Fruit fly (Drosophila melanogaster) whole organism, embryonic: ENCODE data around the gene Ada2a.

ENCODE experiments used
- Abd-B ChIP-seq: fragments of 200-800 bp; sonication (Bioruptor generic); optimal IDR thresholded peaks from 2 replicates; lab custom pipeline; 2018; ENCODE audit warnings: missing biosample characterization, mild to moderate bottlenecking, missing genetic modification characterization, moderate library complexity
- Aef1 ChIP-seq: fragments of 200-800 bp; sonication (Bioruptor generic); IDR thresholded peaks from 3 replicates; pipeline ENCODE4 v1.3.6; 2022; ENCODE audit warnings: missing biosample characterization, missing genetic modification characterization
- Antp ChIP-seq: fragments of 200-800 bp; sonication (Bioruptor generic); optimal IDR thresholded peaks from 3 replicates; lab custom pipeline; 2016; ENCODE audit warnings: missing biosample characterization, missing genetic modification characterization
- C15 ChIP-seq: fragments of 200-800 bp; sonication (Bioruptor generic); IDR thresholded peaks from 3 replicates; pipeline ENCODE4 v1.3.6; 2022; ENCODE audit warnings: missing biosample characterization, missing genetic modification characterization
- CG1233 ChIP-seq: fragments of 200-800 bp; sonication (Bioruptor generic); optimal IDR thresholded peaks from 4 replicates; lab custom pipeline; 2018; ENCODE audit warnings: missing biosample characterization, mild to moderate bottlenecking, missing genetic modification characterization
- CG13123 ChIP-seq: fragments of 200-800 bp; sonication (Bioruptor generic); optimal IDR thresholded peaks from 2 replicates; lab custom pipeline; 2016; ENCODE audit warnings: missing biosample characterization, missing genetic modification characterization
- CG13894 ChIP-seq: fragments of 200-800 bp; sonication (Bioruptor generic); optimal IDR thresholded peaks from 3 replicates; lab custom pipeline; 2018; ENCODE audit warnings: missing biosample characterization, mild to moderate bottlenecking, missing genetic modification characterization, moderate library complexity
- CG14014 ChIP-seq: fragments of 200-800 bp; sonication (Bioruptor generic); IDR thresholded peaks from 2 replicates; pipeline ENCODE4 v1.3.6; 2022; ENCODE audit warnings: missing biosample characterization, missing genetic modification characterization
- CG14965 ChIP-seq: fragments of 200-800 bp; sonication (Bioruptor generic); optimal IDR thresholded peaks from 2 replicates; lab custom pipeline; 2016; ENCODE audit warnings: missing biosample characterization, missing genetic modification characterization, borderline replicate concordance
- CG17612 ChIP-seq: fragments of 200-800 bp; sonication (Bioruptor generic); IDR thresholded peaks from 2 replicates; pipeline ENCODE4 v1.3.6; 2022; ENCODE audit warnings: missing biosample characterization, missing genetic modification characterization
- CG2199 ChIP-seq: fragments of 200-800 bp; sonication (Bioruptor generic); IDR thresholded peaks from 3 replicates; pipeline ENCODE4 v1.3.6; 2022; ENCODE audit warnings: missing biosample characterization, missing genetic modification characterization
- CG30020 ChIP-seq: fragments of 200-800 bp; optimal IDR thresholded peaks from 2 replicates; lab custom pipeline; 2019; ENCODE audit warnings: missing biosample characterization, mild to moderate bottlenecking, missing genetic modification characterization, moderate library complexity
- CG33213 ChIP-seq: fragments of 200-800 bp; sonication (Bioruptor generic); optimal IDR thresholded peaks from 3 replicates; lab custom pipeline; 2016; ENCODE audit warnings: missing biosample characterization, missing genetic modification characterization
- CG3726 ChIP-seq: fragments of 200-800 bp; sonication (Bioruptor generic); IDR thresholded peaks from 3 replicates; pipeline ENCODE4, ENCODE4 v1.3.6; 2022; ENCODE audit warnings: missing biosample characterization, missing genetic modification characterization
- CG4360 ChIP-seq: fragments of 200-800 bp; sonication (Bioruptor generic); IDR thresholded peaks from 2 replicates; pipeline ENCODE4 v1.3.6; 2022; ENCODE audit warnings: missing biosample characterization, missing genetic modification characterization
- CG4617 ChIP-seq: fragments of 200-800 bp; sonication (Bioruptor generic); optimal IDR thresholded peaks from 3 replicates; lab custom pipeline; 2016; ENCODE audit warnings: missing biosample characterization, missing genetic modification characterization, borderline replicate concordance
- CG7372 ChIP-seq: fragments of 200-800 bp; sonication (Bioruptor generic); IDR thresholded peaks from 2 replicates; pipeline ENCODE4 v1.3.6; 2022; ENCODE audit warnings: missing biosample characterization, missing genetic modification characterization
- CG7839 ChIP-seq: fragments of 200-800 bp; sonication (Bioruptor generic); optimal IDR thresholded peaks from 3 replicates; lab custom pipeline; 2018; ENCODE audit warnings: missing biosample characterization, mild to moderate bottlenecking, missing genetic modification characterization, moderate library complexity
- CG8281 ChIP-seq: fragments of 200-800 bp; sonication (Bioruptor generic); optimal IDR thresholded peaks from 2 replicates; lab custom pipeline; 2018; ENCODE audit warnings: missing biosample characterization, mild to moderate bottlenecking, missing genetic modification characterization, moderate library complexity
- CG8388 ChIP-seq: fragments of 200-800 bp; sonication (Bioruptor generic); optimal IDR thresholded peaks from 2 replicates; lab custom pipeline; 2019; ENCODE audit warnings: missing biosample characterization, mild to moderate bottlenecking, missing genetic modification characterization, moderate library complexity
- CG9932 ChIP-seq: fragments of 200-800 bp; sonication (Bioruptor generic); IDR thresholded peaks from 2 replicates; pipeline ENCODE4 v1.3.6; 2022; ENCODE audit warnings: missing biosample characterization, missing genetic modification characterization
- Dfd ChIP-seq, 2 experiments: fragments of >200 bp; optimal IDR thresholded peaks; 2 replicates each; lab custom pipeline; 2017; ENCODE audit warnings: missing biosample characterization in 2 of 2, missing genetic modification characterization in 2 of 2
- Doc2 ChIP-seq: fragments of 200-800 bp; sonication (Bioruptor generic); IDR thresholded peaks from 2 replicates; pipeline ENCODE4 v1.3.6; 2022; ENCODE audit warnings: missing biosample characterization, missing genetic modification characterization
- Gug ChIP-seq: fragments of 200-800 bp; sonication (Bioruptor generic); IDR thresholded peaks from 4 replicates; pipeline ENCODE4 v1.3.6; 2022; ENCODE audit warnings: missing biosample characterization, missing genetic modification characterization
- Hand ChIP-seq: fragments of 200-800 bp; sonication (Bioruptor generic); optimal IDR thresholded peaks from 2 replicates; lab custom pipeline; 2017; ENCODE audit warnings: mild to moderate bottlenecking, missing biosample characterization, missing genetic modification reagents, missing genetic modification characterization
- Hsf ChIP-seq: fragments of 200-800 bp; sonication (Bioruptor generic); optimal IDR thresholded peaks from 3 replicates; lab custom pipeline; 2016; ENCODE audit warnings: missing biosample characterization, missing genetic modification characterization
- Jarid2 ChIP-seq: fragments of 200-800 bp; sonication (Bioruptor generic); optimal IDR thresholded peaks from 3 replicates; lab custom pipeline; 2017; ENCODE audit warnings: mild to moderate bottlenecking, missing biosample characterization, missing genetic modification reagents, missing genetic modification characterization
- Med ChIP-seq: fragments of 200-800 bp; sonication (Bioruptor generic); peaks from one replicate; lab custom pipeline; 2016; ENCODE audit warnings: missing biosample characterization, missing genetic modification characterization, mild to moderate bottlenecking, inconsistent platforms, moderate library complexity
- Poxn ChIP-seq: fragments of 200-800 bp; sonication (Bioruptor generic); IDR thresholded peaks from 2 replicates; pipeline ENCODE4 v1.3.6; 2022; ENCODE audit warnings: missing biosample characterization, missing genetic modification characterization
- Side ChIP-seq: fragments of 200-800 bp; sonication (Bioruptor generic); optimal IDR thresholded peaks from 2 replicates; lab custom pipeline; 2016; ENCODE audit warnings: missing biosample characterization, missing genetic modification characterization
- Spps ChIP-seq: fragments of 200-800 bp; sonication (Bioruptor generic); optimal IDR thresholded peaks from 2 replicates; lab custom pipeline; 2018; ENCODE audit warnings: missing biosample characterization, mild to moderate bottlenecking, missing genetic modification characterization
- abd-A ChIP-seq: fragments of 200-800 bp; sonication (Bioruptor generic); optimal IDR thresholded peaks from 3 replicates; lab custom pipeline; 2019; ENCODE audit warnings: missing biosample characterization, mild to moderate bottlenecking, missing genetic modification characterization, moderate library complexity
- al ChIP-seq: fragments of 200-800 bp; sonication (Bioruptor generic); IDR thresholded peaks from 2 replicates; pipeline ENCODE4 v1.3.6; 2022; ENCODE audit warnings: missing biosample characterization, missing genetic modification characterization
- az2 ChIP-seq: fragments of 200-800 bp; sonication (Bioruptor generic); optimal IDR thresholded peaks from 3 replicates; lab custom pipeline; 2016; ENCODE audit warnings: missing biosample characterization, missing genetic modification characterization
- chn ChIP-seq: fragments of 200-800 bp; sonication (Bioruptor generic); optimal IDR thresholded peaks from 2 replicates; lab custom pipeline; 2016; ENCODE audit warnings: missing biosample characterization, missing genetic modification characterization
- dysf ChIP-seq: fragments of 200-800 bp; sonication (Bioruptor generic); IDR thresholded peaks from 3 replicates; pipeline ENCODE4 v1.3.6; 2022; ENCODE audit warnings: missing biosample characterization, missing genetic modification characterization
- exex ChIP-seq: fragments of 200-800 bp; sonication (Bioruptor generic); optimal IDR thresholded peaks from 4 replicates; lab custom pipeline; 2018; ENCODE audit warnings: missing biosample characterization, mild to moderate bottlenecking, missing genetic modification characterization, moderate library complexity
- fd3F ChIP-seq: fragments of 200-800 bp; sonication (Bioruptor generic); optimal IDR thresholded peaks from 2 replicates; lab custom pipeline; 2018; ENCODE audit warnings: missing biosample characterization, mild to moderate bottlenecking, missing genetic modification characterization, moderate library complexity
- hkb ChIP-seq, 2 experiments: fragments of 200-800 bp in 1 of 2; fragments of >200 bp in 1 of 2; sonication (Bioruptor generic) in 1 of 2; IDR thresholded peaks in 1 of 2; optimal IDR thresholded peaks in 1 of 2; 2 replicates each; pipeline versions ENCODE4 v1.3.6 to Lab custom; 2017 to 2022; ENCODE audit warnings: missing biosample characterization in 1 of 2, missing genetic modification characterization in 1 of 2
- jigr1 ChIP-seq: fragments of 200-800 bp; sonication (Bioruptor generic); IDR thresholded peaks from 3 replicates; pipeline ENCODE4 v1.3.6; 2022; ENCODE audit warnings: missing biosample characterization, missing genetic modification characterization
- nom ChIP-seq: fragments of 200-800 bp; sonication (Bioruptor generic); optimal IDR thresholded peaks from 2 replicates; lab custom pipeline; 2017; ENCODE audit warnings: missing biosample characterization, missing genetic modification characterization, mild to moderate bottlenecking, moderate library complexity, missing genetic modification reagents
- pan ChIP-seq, 4 experiments: fragments of >200 bp in 3 of 4; fragments of 200-800 bp in 1 of 4; sonication (Bioruptor generic) in 1 of 4; optimal IDR thresholded peaks in 3 of 4; IDR thresholded peaks in 1 of 4; 2 replicates each; pipeline versions ENCODE4 v1.3.6 to Lab custom; 2017 to 2022; ENCODE audit warnings: missing biosample characterization in 2 of 4, missing genetic modification characterization in 2 of 4, mixed read lengths in 1 of 4
- prd ChIP-seq, 3 experiments: fragments of >200 bp in 2 of 3; fragments of 200-800 bp in 1 of 3; sonication (Bioruptor generic) in 1 of 3; optimal IDR thresholded peaks in 2 of 3; IDR thresholded peaks in 1 of 3; 2 replicates in 2 of 3; 3 replicates in 1 of 3; pipeline versions ENCODE4 v1.3.6 to Lab custom; 2017 to 2022; ENCODE audit warnings: missing biosample characterization in 1 of 3, missing genetic modification characterization in 1 of 3
- repo ChIP-seq: fragments of 200-800 bp; sonication (Bioruptor generic); optimal IDR thresholded peaks from 2 replicates; lab custom pipeline; 2016; ENCODE audit warnings: missing biosample characterization, missing genetic modification characterization
- row ChIP-seq: fragments of 200-800 bp; sonication (Bioruptor generic); IDR thresholded peaks from 3 replicates; pipeline ENCODE4 v1.3.6; 2022; ENCODE audit warnings: missing biosample characterization, missing genetic modification characterization
- sisA ChIP-seq: fragments of 200-800 bp; sonication (Bioruptor generic); IDR thresholded peaks from 2 replicates; pipeline ENCODE4 v1.3.6; 2022; ENCODE audit warnings: missing biosample characterization, missing genetic modification characterization
- sna ChIP-seq: fragments of 200-800 bp; sonication (Bioruptor generic); IDR thresholded peaks from 2 replicates; pipeline ENCODE4 v1.3.6; 2022; ENCODE audit warnings: missing biosample characterization, missing genetic modification characterization; ENCODE audit not compliant: partially characterized antibody
- tin ChIP-seq: fragments of 200-800 bp; sonication (Bioruptor generic); optimal IDR thresholded peaks from 3 replicates; lab custom pipeline; 2016; ENCODE audit warnings: missing biosample characterization, missing genetic modification characterization
- zen2 ChIP-seq: fragments of 200-800 bp; sonication (Bioruptor generic); IDR thresholded peaks from 3 replicates; pipeline ENCODE4 v1.3.6; 2022; ENCODE audit warnings: missing biosample characterization, missing genetic modification characterization; ENCODE audit not compliant: partially characterized antibody
- zf30C ChIP-seq: fragments of 200-800 bp; sonication (Bioruptor generic); optimal IDR thresholded peaks from 3 replicates; lab custom pipeline; 2018; ENCODE audit warnings: missing biosample characterization, mild to moderate bottlenecking, missing genetic modification characterization

Ada2a gene

dm6 chr3R:18249268-18249667 is 6.0 kb downstream of the Ada2a start:
- TF ChIP-seq sna (GFP tag; lab: Robert Waterston, UW) (no peak), row (GFP tag; lab: Robert Waterston, UW) (no peak), exex (tag; lab: Kevin White, UChicago) (no peak), chn (GFP tag; lab: Kevin White, UChicago) (no peak), Doc2 (GFP tag; lab: Robert Waterston, UW) (no peak), az2 (GFP tag; lab: Kevin White, UChicago) (no peak), zf30C (no peak), CG3726 (GFP tag; lab: Robert Waterston, UW) (no peak), CG17612 (GFP tag; lab: Robert Waterston, UW) (no peak), Dfd (GFP tag; optimal IDR thresholded peaks at IDR 0.05; lab: Kevin White, UChicago) (no peak), Abd-B (no peak), Gug (GFP tag; lab: Robert Waterston, UW) (no peak), prd (optimal IDR thresholded peaks at IDR 0.05; lab: Kevin White, UChicago) (no peak), prd (GFP tag; IDR thresholded peaks at IDR 0.05; lab: Robert Waterston, UW) (no peak), Spps (tag; lab: Kevin White, UChicago) (no peak), CG14014 (GFP tag; lab: Robert Waterston, UW) (no peak), al (GFP tag; lab: Robert Waterston, UW) (no peak), Antp (no peak), dysf (GFP tag; lab: Robert Waterston, UW) (no peak), CG2199 (peak; percentile 61; the same call in 1 of the 3 replicates), Jarid2 (GFP tag; lab: Kevin White, UChicago) (no peak), CG1233 (GFP tag; lab: Kevin White, UChicago) (no peak), Poxn (GFP tag; lab: Robert Waterston, UW) (no peak), Med (GFP tag; lab: Kevin White, UChicago) (peak; percentile 77), hkb (optimal IDR thresholded peaks at IDR 0.05; lab: Kevin White, UChicago) (no peak), hkb (GFP tag; IDR thresholded peaks at IDR 0.05; lab: Robert Waterston, UW) (no peak), fd3F (GFP tag; lab: Kevin White, UChicago) (no peak), CG7839 (tag; lab: Kevin White, UChicago) (no peak), Hand (no peak), Aef1 (GFP tag; lab: Robert Waterston, UW) (no peak), pan (optimal IDR thresholded peaks at IDR 0.05; lab: Kevin White, UChicago) (no peak), pan (GFP tag; optimal IDR thresholded peaks at IDR 0.05 in 1 of 2, IDR thresholded peaks at IDR 0.05 in 1 of 2) (no peak), Side (GFP tag; lab: Kevin White, UChicago) (no peak), repo (GFP tag; lab: Kevin White, UChicago) (no peak), abd-A (no peak), CG30020 (tag; lab: Kevin White, UChicago) (no peak), CG13894 (no peak), nom (GFP tag; lab: Kevin White, UChicago) (no peak), CG33213 (no peak), CG4617 (no peak), Hsf (GFP tag; lab: Kevin White, UChicago) (no peak), tin (GFP tag; lab: Kevin White, UChicago) (no peak), C15 (GFP tag; lab: Robert Waterston, UW) (no peak), zen2 (GFP tag; lab: Robert Waterston, UW) (no peak), CG8388 (GFP tag; lab: Kevin White, UChicago) (no peak), CG4360 (no peak), CG7372 (peak; percentile 23; the same call in 1 of the 2 replicates), CG9932 (GFP tag; lab: Robert Waterston, UW) (no peak), CG8281 (tag; lab: Kevin White, UChicago) (no peak), CG13123 (GFP tag; lab: Kevin White, UChicago) (no peak), sisA (GFP tag; lab: Robert Waterston, UW) (no peak), CG14965 (GFP tag; lab: Kevin White, UChicago) (no peak), jigr1 (GFP tag; lab: Robert Waterston, UW) (no peak)
